Worm (Caenorhabditis elegans) whole organism, L3 larva: Measurements from ENCODE around the gene CC8.2.

ENCODE experiments used
- aly-2 ChIP-seq: fragments of 150-350 bp; optimal IDR thresholded peaks from 2 replicates; lab custom pipeline; 2014; ENCODE audit warnings: missing biosample characterization, missing genetic modification characterization
- fos-1 ChIP-seq: fragments of 150-350 bp; optimal IDR thresholded peaks from 2 replicates; lab custom pipeline; 2014; ENCODE audit warnings: missing biosample characterization, missing genetic modification characterization
- jun-1 ChIP-seq: fragments of 150-350 bp; optimal IDR thresholded peaks from 2 replicates; lab custom pipeline; 2014; ENCODE audit warnings: missing biosample characterization, missing genetic modification reagents, missing genetic modification characterization
- mdl-1 ChIP-seq: fragments of 150-350 bp; optimal IDR thresholded peaks from 2 replicates; lab custom pipeline; 2014; ENCODE audit warnings: missing biosample characterization, missing genetic modification characterization
- nhr-23 ChIP-seq: fragments of 150-350 bp; optimal IDR thresholded peaks from 2 replicates; lab custom pipeline; 2014; ENCODE audit warnings: missing biosample characterization, missing genetic modification reagents, missing genetic modification characterization
- nhr-237 ChIP-seq: fragments of 150-350 bp; optimal IDR thresholded peaks from 2 replicates; lab custom pipeline; 2014; ENCODE audit warnings: missing biosample characterization, missing genetic modification characterization
- nhr-28 ChIP-seq: fragments of 150-350 bp; optimal IDR thresholded peaks from 2 replicates; lab custom pipeline; 2014; ENCODE audit warnings: missing biosample characterization, missing genetic modification characterization
- nhr-76 ChIP-seq: fragments of 150-350 bp; sonication (generic microtip); optimal IDR thresholded peaks from 5 replicates; lab custom pipeline; 2014; ENCODE audit warnings: missing biosample characterization, missing genetic modification characterization
- tbx-2 ChIP-seq: sonication (generic microtip); optimal IDR thresholded peaks from 2 replicates; lab custom pipeline; 2016; ENCODE audit warnings: mild to moderate bottlenecking, missing genetic modification characterization, missing compliant biosample characterization
- unc-39 ChIP-seq: sonication (generic microtip); optimal IDR thresholded peaks from 4 replicates; lab custom pipeline; 2017; ENCODE audit warnings: missing biosample characterization, missing genetic modification characterization
- unc-62 ChIP-seq: fragments of 150-350 bp; sonication (generic microtip); optimal IDR thresholded peaks from 4 replicates; lab custom pipeline; 2014; ENCODE audit warnings: missing biosample characterization, missing genetic modification reagents, missing genetic modification characterization
- zag-1 ChIP-seq: fragments of 150-350 bp; optimal IDR thresholded peaks from 2 replicates; lab custom pipeline; 2014; ENCODE audit warnings: missing biosample characterization, missing genetic modification characterization
- ztf-11 ChIP-seq: fragments of 150-350 bp; optimal IDR thresholded peaks from 2 replicates; lab custom pipeline; 2014; ENCODE audit warnings: missing biosample characterization, missing genetic modification characterization

ce11 chrIV:3618719-3619118, 29.8 kb downstream of the CC8.2 start:
- TF ChIP-seq tbx-2 (tag; lab: Kevin White, UChicago), result no peak
- TF ChIP-seq jun-1 (tag; lab: Kevin White, UChicago), result no peak
- no peak for TF ChIP-seq fos-1 (tag; lab: Kevin White, UChicago)
- no peak for TF ChIP-seq unc-39 (tag; lab: Kevin White, UChicago)
- TF ChIP-seq aly-2 (tag; lab: Kevin White, UChicago), result no peak
- TF ChIP-seq nhr-237, result no peak
- TF ChIP-seq nhr-76 (tag; lab: Kevin White, UChicago), result no peak
- no peak for TF ChIP-seq nhr-23 (tag; lab: Kevin White, UChicago)
- no peak for TF ChIP-seq nhr-28
- TF ChIP-seq unc-62 (GFP tag; lab: Kevin White, UChicago), result no peak
- no peak for TF ChIP-seq zag-1 (tag; lab: Kevin White, UChicago)
- no peak for TF ChIP-seq mdl-1
- no peak for TF ChIP-seq ztf-11
